Worm (Caenorhabditis elegans) whole organism, young adult: ENCODE measurements around the gene T06C12.12.

ENCODE experiments used
- B0261.1 ChIP-seq: sonication (generic microtip); optimal IDR thresholded peaks from 2 replicates; lab custom pipeline; 2016; ENCODE audit warnings: mild to moderate bottlenecking, missing genetic modification characterization, moderate library complexity, missing compliant biosample characterization
- F10E7.11 ChIP-seq: sonication (generic microtip); optimal IDR thresholded peaks from 2 replicates; lab custom pipeline; 2017; ENCODE audit warnings: mild to moderate bottlenecking, missing genetic modification characterization, moderate library complexity, missing compliant biosample characterization
- F39B2.1 ChIP-seq: fragments of 200-800 bp; sonication (Bioruptor generic); IDR thresholded peaks from 2 replicates; pipeline ENCODE4 v1.3.6; 2022; ENCODE audit warnings: missing genetic modification reagents, missing genetic modification characterization, missing compliant biosample characterization
- F52B5.7 ChIP-seq: sonication (generic microtip); optimal IDR thresholded peaks from 2 replicates; lab custom pipeline; 2016; ENCODE audit warnings: mild to moderate bottlenecking, missing genetic modification characterization, missing compliant biosample characterization
- F55B11.4 ChIP-seq: sonication (generic microtip); optimal IDR thresholded peaks from 2 replicates; lab custom pipeline; 2016; ENCODE audit warnings: missing compliant biosample characterization, missing genetic modification characterization, borderline replicate concordance; ENCODE audit not compliant: insufficient read depth
- F57A8.1 ChIP-seq: fragments of 200-800 bp; sonication (Bioruptor generic); optimal IDR thresholded peaks from 2 replicates; lab custom pipeline; 2018; ENCODE audit warnings: mild to moderate bottlenecking, missing genetic modification characterization, moderate library complexity, missing compliant biosample characterization
- K11D2.4 ChIP-seq: fragments of 200-800 bp; sonication (Bioruptor generic); IDR thresholded peaks from 2 replicates; pipeline ENCODE4 v1.3.6; 2022; ENCODE audit warnings: missing genetic modification reagents, missing genetic modification characterization, missing compliant biosample characterization
- T07F8.4 ChIP-seq: sonication (generic microtip); optimal IDR thresholded peaks from 2 replicates; lab custom pipeline; 2016; ENCODE audit warnings: mild to moderate bottlenecking, missing genetic modification characterization, moderate library complexity, missing compliant biosample characterization
- T26A5.8 ChIP-seq: sonication (generic microtip); optimal IDR thresholded peaks from 2 replicates; lab custom pipeline; 2016; ENCODE audit warnings: missing genetic modification characterization, missing compliant biosample characterization
- ama-1 ChIP-seq, 3 experiments: fragments of 150-350 bp in 1 of 3; sonication (generic microtip) in 2 of 3; optimal IDR thresholded peaks; 2 replicates each; lab custom pipeline; 2014 to 2018; ENCODE audit warnings: missing biosample characterization in 2 of 3, missing genetic modification characterization in 2 of 3, missing genetic modification reagents in 2 of 3
- attf-3 ChIP-seq: fragments of 200-800 bp; sonication (Bioruptor generic); conservative IDR thresholded peaks from 2 replicates; pipeline ENCODE4 v1.3.6; 2022; ENCODE audit warnings: missing genetic modification reagents, missing genetic modification characterization, missing compliant biosample characterization
- cebp-1 ChIP-seq, 2 experiments: fragments of 200-800 bp in 1 of 2; sonication (Bioruptor generic) in 1 of 2; sonication (generic microtip) in 1 of 2; IDR thresholded peaks in 1 of 2; optimal IDR thresholded peaks in 1 of 2; 2 replicates each; pipeline versions ENCODE4 v1.3.6 to Lab custom; 2017 to 2022; ENCODE audit warnings: missing compliant biosample characterization in 2 of 2, missing genetic modification characterization in 2 of 2, mild to moderate bottlenecking in 1 of 2, missing genetic modification reagents in 1 of 2, moderate library complexity in 1 of 2
- cebp-2 ChIP-seq: fragments of 200-800 bp; sonication (Bioruptor generic); IDR thresholded peaks from 2 replicates; pipeline ENCODE4 v1.3.6; 2022; ENCODE audit warnings: missing genetic modification characterization, missing compliant biosample characterization
- ceh-27 ChIP-seq: fragments of 200-800 bp; sonication (Bioruptor generic); optimal IDR thresholded peaks from 2 replicates; lab custom pipeline; 2018; ENCODE audit warnings: mild to moderate bottlenecking, missing genetic modification characterization, moderate library complexity, missing compliant biosample characterization
- ceh-40 ChIP-seq: fragments of 200-800 bp; sonication (Bioruptor generic); IDR thresholded peaks from 2 replicates; pipeline ENCODE4 v1.3.6; 2022; ENCODE audit warnings: missing genetic modification characterization, missing compliant biosample characterization
- ceh-91 ChIP-seq: fragments of 200-800 bp; sonication (Bioruptor generic); IDR thresholded peaks from 2 replicates; pipeline ENCODE4 v1.3.6; 2022; ENCODE audit warnings: missing genetic modification reagents, missing genetic modification characterization, missing compliant biosample characterization
- chd-7 ChIP-seq: sonication (generic microtip); optimal IDR thresholded peaks from 2 replicates; lab custom pipeline; 2016; ENCODE audit warnings: mild to moderate bottlenecking, missing genetic modification characterization, moderate library complexity, missing compliant biosample characterization
- hrde-1 ChIP-seq: sonication (generic microtip); optimal IDR thresholded peaks from 2 replicates; lab custom pipeline; 2016; ENCODE audit warnings: missing genetic modification characterization, mild to moderate bottlenecking, missing compliant biosample characterization, moderate library complexity, missing genotype, missing genetic modification reagents, borderline replicate concordance
- lag-1 ChIP-seq: fragments of 200-800 bp; sonication (Bioruptor generic); IDR thresholded peaks from 2 replicates; pipeline ENCODE4 v1.3.6; 2022; ENCODE audit warnings: missing genetic modification reagents, missing genetic modification characterization, missing compliant biosample characterization
- let-526 ChIP-seq: fragments of 200-800 bp; sonication (Bioruptor generic); IDR thresholded peaks from 2 replicates; pipeline ENCODE4 v1.3.6; 2022; ENCODE audit warnings: missing genetic modification reagents, missing genetic modification characterization, missing compliant biosample characterization
- lir-1 ChIP-seq: fragments of 200-800 bp; sonication (Bioruptor generic); conservative IDR thresholded peaks from 2 replicates; pipeline ENCODE4 v1.3.6; 2022; ENCODE audit warnings: missing genetic modification reagents, missing genetic modification characterization, missing compliant biosample characterization
- nhr-27 ChIP-seq: fragments of 200-800 bp; sonication (Bioruptor generic); optimal IDR thresholded peaks from 2 replicates; lab custom pipeline; 2018; ENCODE audit warnings: mild to moderate bottlenecking, missing genetic modification characterization, moderate library complexity, missing compliant biosample characterization
- nhr-80 ChIP-seq: sonication (generic microtip); optimal IDR thresholded peaks from 2 replicates; lab custom pipeline; 2016; ENCODE audit warnings: missing genetic modification characterization, missing compliant biosample characterization
- nhr-90 ChIP-seq: sonication (generic microtip); optimal IDR thresholded peaks from 2 replicates; lab custom pipeline; 2016; ENCODE audit warnings: missing genotype, mild to moderate bottlenecking, missing genetic modification characterization, missing compliant biosample characterization
- snpc-4 ChIP-seq, 5 experiments: fragments of 150-350 bp in 1 of 5; sonication (generic microtip) in 4 of 5; optimal IDR thresholded peaks; 2 replicates each; lab custom pipeline; 2014 to 2018; ENCODE audit warnings: missing genetic modification characterization in 5 of 5, missing biosample characterization in 3 of 5, antibody characterized with exemption in 2 of 5, mild to moderate bottlenecking in 2 of 5, missing compliant biosample characterization in 2 of 5, missing genotype in 2 of 5, moderate library complexity in 2 of 5, missing genetic modification reagents in 1 of 5
- unc-130 ChIP-seq: sonication (generic microtip); optimal IDR thresholded peaks from 2 replicates; lab custom pipeline; 2016; ENCODE audit warnings: missing genetic modification reagents, missing genetic modification characterization, missing compliant biosample characterization
- zfh-2 ChIP-seq: fragments of 200-800 bp; sonication (Bioruptor generic); conservative IDR thresholded peaks from 2 replicates; pipeline ENCODE4 v1.3.6; 2022; ENCODE audit warnings: missing genetic modification reagents, missing genetic modification characterization, missing compliant biosample characterization
- zim-3 ChIP-seq: sonication (generic microtip); optimal IDR thresholded peaks from 2 replicates; lab custom pipeline; 2017; ENCODE audit warnings: mild to moderate bottlenecking, missing genetic modification characterization, moderate library complexity, missing compliant biosample characterization
- ztf-22 ChIP-seq: fragments of 200-800 bp; sonication (Bioruptor generic); optimal IDR thresholded peaks from 2 replicates; lab custom pipeline; 2018; ENCODE audit warnings: mild to moderate bottlenecking, missing genetic modification characterization, moderate library complexity, missing compliant biosample characterization

The T06C12.12 gene

DNA sequence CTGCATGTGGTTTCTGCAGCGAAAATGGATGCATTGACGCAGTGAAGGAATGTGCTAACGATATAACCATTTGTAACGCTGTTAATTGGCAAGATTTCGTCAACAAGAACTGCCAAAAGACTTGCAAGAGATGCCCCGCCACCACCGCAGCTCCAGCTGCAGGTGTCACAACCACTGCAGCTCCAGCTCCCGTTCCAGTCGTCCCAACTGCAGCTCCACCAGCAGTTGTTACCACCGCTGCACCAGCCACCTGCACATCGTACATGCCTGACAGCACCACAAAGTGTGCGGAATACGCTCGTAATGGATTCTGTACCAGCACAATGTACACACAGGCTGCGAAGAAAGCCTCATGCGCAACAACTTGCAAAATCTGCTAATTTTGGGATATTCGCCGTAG, 20.8 kb downstream of the T06C12.12 start:
- TF ChIP-seq attf-3 (no peak), zfh-2 (GFP tag; lab: Robert Waterston, UW) (peak; percentile 73), F52B5.7 (tag; lab: Kevin White, UChicago) (peak; percentile 17), F10E7.11 (tag; lab: Kevin White, UChicago) (no peak)

DNA sequence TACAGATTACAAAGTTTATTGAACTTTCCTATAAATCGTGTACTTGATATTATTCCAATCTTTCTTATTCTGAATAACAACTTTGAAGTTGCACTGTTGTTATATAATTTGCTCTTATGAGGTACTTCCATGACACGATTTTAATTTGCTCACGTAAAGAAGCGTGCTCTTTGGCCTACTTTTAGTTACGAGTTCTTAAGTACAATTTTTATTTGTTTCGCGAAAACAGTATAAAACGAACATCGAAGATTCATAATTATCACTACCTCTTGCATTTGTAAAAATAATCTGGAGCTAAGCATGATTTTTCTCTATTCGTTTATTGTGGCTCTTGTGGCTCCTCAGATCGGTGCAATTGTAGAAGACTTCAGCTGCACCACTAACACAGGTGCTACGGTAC, 21.9 kb downstream of the T06C12.12 start, which contains the start of gene F35E8.7:
Gene F35E8.7 (plus strand): TSS at position 301 of the 400 bp plus-strand sequence.
- no peak for TF ChIP-seq lag-1
- TF ChIP-seq zfh-2 (GFP tag; lab: Robert Waterston, UW), result no peak
- TF ChIP-seq T07F8.4 (tag; lab: Kevin White, UChicago), result no peak
- TF ChIP-seq unc-130 (GFP tag; lab: Kevin White, UChicago), result no peak
- TF ChIP-seq nhr-27, result no peak
- TF ChIP-seq ceh-91, result no peak
- TF ChIP-seq ceh-27, result no peak
- no peak for TF ChIP-seq chd-7 (tag; lab: Kevin White, UChicago)
- TF ChIP-seq hrde-1 (tag; lab: Kevin White, UChicago), result no peak
- no peak for TF ChIP-seq B0261.1 (tag; lab: Kevin White, UChicago)
- no peak for TF ChIP-seq ceh-40
- TF ChIP-seq F57A8.1 (GFP tag; lab: Kevin White, UChicago), result no peak
- no peak for TF ChIP-seq ama-1 (optimal IDR thresholded peaks at IDR 0.05; lab: Kevin White, UChicago)
- TF ChIP-seq ama-1 (GFP tag; optimal IDR thresholded peaks at IDR 0.05; lab: Kevin White, UChicago), result no peak

DNA sequence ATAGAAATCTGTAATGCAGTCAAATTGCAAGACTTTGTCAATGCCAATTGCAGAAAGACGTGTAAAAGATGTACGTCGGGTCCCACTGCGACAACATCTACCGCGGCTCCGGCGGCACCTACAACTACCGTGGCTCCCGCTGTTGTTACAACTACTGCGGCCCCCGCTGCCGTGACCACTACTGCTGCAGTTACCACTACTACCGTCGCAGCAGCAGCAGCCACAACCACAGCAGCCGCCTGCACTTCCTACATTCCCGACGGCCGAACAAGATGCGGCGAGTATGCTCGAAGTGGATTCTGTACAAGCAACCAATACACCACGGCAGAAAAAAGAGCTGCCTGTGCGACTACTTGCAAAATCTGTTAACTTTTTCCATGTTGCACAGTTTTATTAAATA, 22.9 kb downstream of the T06C12.12 start:
- TF ChIP-seq ceh-40, result no peak
- TF ChIP-seq nhr-90 (tag; lab: Kevin White, UChicago), result no peak
- no peak for TF ChIP-seq lir-1 (GFP tag; lab: Robert Waterston, UW)
- TF ChIP-seq zfh-2 (GFP tag; lab: Robert Waterston, UW), result peak; percentile 59
- TF ChIP-seq cebp-2 (GFP tag; lab: Robert Waterston, UW), result 0 out of 2 replicates have a peak, but pooled peaks have one; percentile 67
- TF ChIP-seq snpc-4 (GFP tag; optimal IDR thresholded peaks at IDR 0.05; lab: Kevin White, UChicago), result no peak
- no peak for TF ChIP-seq snpc-4 (tag; optimal IDR thresholded peaks at IDR 0.05; lab: Kevin White, UChicago)
- no peak for TF ChIP-seq K11D2.4
- TF ChIP-seq ztf-22 (GFP tag; lab: Kevin White, UChicago), result no peak
- TF ChIP-seq T26A5.8, result no peak
- no peak for TF ChIP-seq F55B11.4 (tag; lab: Kevin White, UChicago)
- TF ChIP-seq let-526 (GFP tag; lab: Robert Waterston, UW), result no peak

DNA sequence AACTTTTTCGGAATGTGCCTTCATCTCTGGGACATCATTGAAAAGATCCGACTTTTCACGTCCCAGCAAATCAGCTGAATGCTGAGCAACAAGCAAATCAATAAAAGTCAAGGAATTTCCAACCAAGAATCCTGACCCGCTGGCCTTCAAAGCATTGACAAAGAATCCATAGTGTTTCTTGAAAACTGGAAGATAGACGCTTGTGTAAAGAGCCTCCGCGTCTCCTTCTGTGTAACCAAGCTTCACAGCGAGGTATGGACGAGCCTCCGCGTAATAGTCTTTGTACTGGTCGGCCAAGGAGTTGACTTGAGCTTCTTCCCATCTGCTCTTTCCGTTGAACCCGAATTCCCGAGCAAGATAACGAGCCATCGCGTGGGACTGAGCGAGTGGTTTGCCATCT, 23.4 kb downstream of the T06C12.12 start:
- TF ChIP-seq ceh-91, result no peak

DNA sequence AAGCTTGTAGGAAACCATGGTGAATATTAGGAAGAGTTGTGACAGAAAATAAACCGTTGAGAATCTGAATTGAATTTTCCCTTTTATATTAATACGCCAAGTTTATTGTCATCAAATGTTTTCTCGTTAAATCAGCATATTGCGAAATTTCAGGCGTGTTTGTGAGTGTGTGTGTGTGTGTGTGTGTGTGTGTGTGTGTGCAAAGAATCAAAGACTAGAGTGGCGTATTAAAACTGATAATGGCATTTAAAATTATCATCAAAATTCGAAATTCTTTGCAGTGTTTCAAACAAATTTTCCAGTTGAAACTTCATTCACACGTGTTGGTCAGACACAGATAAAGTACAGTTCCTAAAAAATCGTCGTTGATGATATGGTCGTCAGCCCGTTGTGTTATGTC, 24.1 kb downstream of the T06C12.12 start, which contains the start of gene gst-38:
Gene gst-38 (minus strand): TSS at position 152 of the 400 bp plus-strand sequence.
- no peak for TF ChIP-seq zim-3 (tag; lab: Kevin White, UChicago)
- peak; percentile 82 for TF ChIP-seq nhr-80 (tag; lab: Kevin White, UChicago)
- TF ChIP-seq cebp-1 (GFP tag; IDR thresholded peaks at IDR 0.05; lab: Robert Waterston, UW), result peak; percentile 86
- TF ChIP-seq cebp-1 (tag; optimal IDR thresholded peaks at IDR 0.05; lab: Kevin White, UChicago), result peak; percentile 93
- no peak for TF ChIP-seq F39B2.1 (GFP tag; lab: Robert Waterston, UW)
- TF ChIP-seq, all 124 proteins: peak for 2
